Worm (Caenorhabditis elegans): ENCODE results near the gene hlh-25.

Gene hlh-25

ce11 chrII:5541685-5542084, 6.6 kb downstream of the hlh-25 start, which contains the start of gene C17C3.24:
TSS of gene C17C3.24 (minus strand) at chrII:5541785.
- TF ChIP-seq him-1 (tag; optimal IDR thresholded peaks at IDR 0.05), result no peak
- no peak for TF ChIP-seq W03F9.2 (tag; optimal IDR thresholded peaks at IDR 0.05)
- TF ChIP-seq dao-5 (tag; optimal IDR thresholded peaks at IDR 0.05), result no peak

- peak; percentile 80 for TF ChIP-seq W03F9.2 (tag; optimal IDR thresholded peaks at IDR 0.05)
- peak; percentile 98 for TF ChIP-seq him-1 (tag; optimal IDR thresholded peaks at IDR 0.05)
- peak; percentile 89 for TF ChIP-seq dao-5 (tag; optimal IDR thresholded peaks at IDR 0.05)
Observed at ce11 chrII:5543476-5544144, 8.6 kb downstream of the hlh-25 start.

ce11 chrII:5544145-5544515, 9.1 kb downstream of the hlh-25 start:
- no peak for TF ChIP-seq dao-5 (tag; optimal IDR thresholded peaks at IDR 0.05)
- no peak for TF ChIP-seq W03F9.2 (tag; optimal IDR thresholded peaks at IDR 0.05)
- TF ChIP-seq him-1 (tag; optimal IDR thresholded peaks at IDR 0.05), result no peak

- no peak for TF ChIP-seq dao-5 (tag; optimal IDR thresholded peaks at IDR 0.05)
- no peak for TF ChIP-seq W03F9.2 (tag; optimal IDR thresholded peaks at IDR 0.05)
- TF ChIP-seq him-1 (tag; optimal IDR thresholded peaks at IDR 0.05), result no peak
Observed at ce11 chrII:5544764-5545163, 9.7 kb downstream of the hlh-25 start, which contains the start of gene ins-13. TSS of gene ins-13 (minus strand) at chrII:5544864.

- TF ChIP-seq W03F9.2 (tag; optimal IDR thresholded peaks at IDR 0.05), result no peak
- TF ChIP-seq dao-5 (tag; optimal IDR thresholded peaks at IDR 0.05), result no peak
- TF ChIP-seq him-1 (tag; optimal IDR thresholded peaks at IDR 0.05), result no peak
Observed at ce11 chrII:5547442-5547894, 12.4 kb downstream of the hlh-25 start, which contains the start of gene acdh-2. TSS of gene acdh-2 (minus strand) at chrII:5547492.

ce11 chrII:5549746-5550145, 14.7 kb downstream of the hlh-25 start, which contains the start of gene C17C3.6:
TSS of gene C17C3.6 (plus strand) at chrII:5550046.
- TF ChIP-seq dao-5 (tag; optimal IDR thresholded peaks at IDR 0.05), result no peak
- TF ChIP-seq W03F9.2 (tag; optimal IDR thresholded peaks at IDR 0.05), result no peak
- TF ChIP-seq him-1 (tag; optimal IDR thresholded peaks at IDR 0.05), result no peak

ce11 chrII:5551517-5551916, 16.5 kb downstream of the hlh-25 start, which contains the start of gene C17C3.5:
TSS of gene C17C3.5 (plus strand) at chrII:5551817.
- TF ChIP-seq dao-5 (tag; optimal IDR thresholded peaks at IDR 0.05) (no peak), him-1 (tag; optimal IDR thresholded peaks at IDR 0.05) (no peak), W03F9.2 (tag; optimal IDR thresholded peaks at IDR 0.05) (no peak)

- TF ChIP-seq him-1 (tag; optimal IDR thresholded peaks at IDR 0.05) (no peak), W03F9.2 (tag; optimal IDR thresholded peaks at IDR 0.05) (no peak), dao-5 (tag; optimal IDR thresholded peaks at IDR 0.05) (no peak)
Observed at ce11 chrII:5553531-5553930, 18.5 kb downstream of the hlh-25 start.

ce11 chrII:5554317-5554716, 19.3 kb downstream of the hlh-25 start, which contains the start of gene ins-12:
TSS of gene ins-12 (plus strand) at chrII:5554617.
- TF ChIP-seq him-1 (tag; optimal IDR thresholded peaks at IDR 0.05) (no peak), dao-5 (tag; optimal IDR thresholded peaks at IDR 0.05) (no peak), W03F9.2 (tag; optimal IDR thresholded peaks at IDR 0.05) (no peak)

ce11 chrII:5554788-5555187, 19.7 kb downstream of the hlh-25 start:
- no peak for TF ChIP-seq him-1 (tag; optimal IDR thresholded peaks at IDR 0.05)

ce11 chrII:5555522-5555921, 20.5 kb downstream of the hlh-25 start:
- TF ChIP-seq W03F9.2 (tag; optimal IDR thresholded peaks at IDR 0.05), result no peak
- no peak for TF ChIP-seq him-1 (tag; optimal IDR thresholded peaks at IDR 0.05)
- no peak for TF ChIP-seq dao-5 (tag; optimal IDR thresholded peaks at IDR 0.05)

ce11 chrII:5556431-5556830, 21.4 kb downstream of the hlh-25 start, which contains the start of gene ins-11:
TSS of gene ins-11 (plus strand) at chrII:5556731.
- no peak for TF ChIP-seq him-1 (tag; optimal IDR thresholded peaks at IDR 0.05)
- TF ChIP-seq dao-5 (tag; optimal IDR thresholded peaks at IDR 0.05), result no peak
- no peak for TF ChIP-seq W03F9.2 (tag; optimal IDR thresholded peaks at IDR 0.05)

- TF ChIP-seq dao-5 (tag; optimal IDR thresholded peaks at IDR 0.05) (no peak), him-1 (tag; optimal IDR thresholded peaks at IDR 0.05) (no peak), W03F9.2 (tag; optimal IDR thresholded peaks at IDR 0.05) (no peak)
Observed at ce11 chrII:5557134-5557533, 22.1 kb downstream of the hlh-25 start.

- TF ChIP-seq dao-5 (tag; optimal IDR thresholded peaks at IDR 0.05) (no peak), W03F9.2 (tag; optimal IDR thresholded peaks at IDR 0.05) (no peak), him-1 (tag; optimal IDR thresholded peaks at IDR 0.05) (no peak)
Observed at ce11 chrII:5561392-5561791, 26.4 kb downstream of the hlh-25 start, which contains the start of gene C17C3.3. TSS of gene C17C3.3 (plus strand) at chrII:5561737.
